Fruit fly (Drosophila melanogaster): ENCODE data around the gene CG42507.

CG42507 gene

dm6 chr3L:14790849-14791646 is 33.3 kb upstream of the CG42507 start (continued):
- TF ChIP-seq Ada2b (GFP tag; IDR thresholded peaks at IDR 0.05) (no peak; the same call in 1 of the 2 replicates), usp (GFP tag; optimal IDR thresholded peaks at IDR 0.05) (no peak), Lim3 (GFP tag; IDR thresholded peaks at IDR 0.05) (no peak), crol (GFP tag; IDR thresholded peaks at IDR 0.05) (peak; percentile 67), ranshi (GFP tag; IDR thresholded peaks at IDR 0.05) (no peak), CG4424 (GFP tag; optimal IDR thresholded peaks at IDR 0.05) (no peak), CG14441 (GFP tag; IDR thresholded peaks at IDR 0.05) (peak; percentile 28; the same call in 1 of the 2 replicates), insv (GFP tag; optimal IDR thresholded peaks at IDR 0.05) (no peak), wek (GFP tag; optimal IDR thresholded peaks at IDR 0.05) (no peak), CG11093 (GFP tag; IDR thresholded peaks at IDR 0.05) (no peak), ftz-f1 (GFP tag; optimal IDR thresholded peaks at IDR 0.05) (no peak), CG14050 (GFP tag; IDR thresholded peaks at IDR 0.05) (no peak), Bteb2 (GFP tag; optimal IDR thresholded peaks at IDR 0.05) (no peak), hkb (optimal IDR thresholded peaks at IDR 0.05) (no peak), hkb (GFP tag; IDR thresholded peaks at IDR 0.05) (no peak), ap (GFP tag; IDR thresholded peaks at IDR 0.05) (no peak), al (GFP tag; IDR thresholded peaks at IDR 0.05) (0 out of 2 replicates have a peak, but pooled peaks have one; percentile 8), Xrp1 (GFP tag; IDR thresholded peaks at IDR 0.05) (peak; percentile 25; the same call in 1 of the 2 replicates), Ptx1 (GFP tag; IDR thresholded peaks at IDR 0.05) (0 out of 2 replicates have a peak, but pooled peaks have one; percentile 17), grn (GFP tag; optimal IDR thresholded peaks at IDR 0.05) (no peak), tgo (GFP tag; IDR thresholded peaks at IDR 0.05) (peak; percentile 32; the same call in 1 of the 3 replicates), Hey (tag; optimal IDR thresholded peaks at IDR 0.05) (no peak), CG13287 (GFP tag; IDR thresholded peaks at IDR 0.05; ENCODE audit: partially characterized antibody) (no peak), CG11085 (GFP tag; IDR thresholded peaks at IDR 0.05) (no peak), croc (GFP tag; conservative IDR thresholded peaks at IDR 0.05) (no peak), stc (GFP tag; IDR thresholded peaks at IDR 0.05) (peak; percentile 48; the same call in 1 of the 2 replicates), sens (GFP tag) (no peak), CG11695 (GFP tag; IDR thresholded peaks at IDR 0.05) (0 out of 3 replicates have a peak, but pooled peaks have one; percentile 14), CG4404 (GFP tag; IDR thresholded peaks at IDR 0.05) (no peak), CG14667 (GFP tag; IDR thresholded peaks at IDR 0.05) (no peak), chif (GFP tag; optimal IDR thresholded peaks at IDR 0.05) (peak in 1 of 2 experiments; percentile 10), trh (GFP tag; optimal IDR thresholded peaks at IDR 0.05) (no peak), mirr (GFP tag; optimal IDR thresholded peaks at IDR 0.05) (no peak), ems (GFP tag; optimal IDR thresholded peaks at IDR 0.05) (no peak), CG2875 (GFP tag; optimal IDR thresholded peaks at IDR 0.05) (no peak), NC2α (GFP tag; optimal IDR thresholded peaks at IDR 0.05) (no peak), CG32772 (GFP tag; IDR thresholded peaks at IDR 0.05) (no peak), schlank (tag; optimal IDR thresholded peaks at IDR 0.05) (no peak)

DNA sequence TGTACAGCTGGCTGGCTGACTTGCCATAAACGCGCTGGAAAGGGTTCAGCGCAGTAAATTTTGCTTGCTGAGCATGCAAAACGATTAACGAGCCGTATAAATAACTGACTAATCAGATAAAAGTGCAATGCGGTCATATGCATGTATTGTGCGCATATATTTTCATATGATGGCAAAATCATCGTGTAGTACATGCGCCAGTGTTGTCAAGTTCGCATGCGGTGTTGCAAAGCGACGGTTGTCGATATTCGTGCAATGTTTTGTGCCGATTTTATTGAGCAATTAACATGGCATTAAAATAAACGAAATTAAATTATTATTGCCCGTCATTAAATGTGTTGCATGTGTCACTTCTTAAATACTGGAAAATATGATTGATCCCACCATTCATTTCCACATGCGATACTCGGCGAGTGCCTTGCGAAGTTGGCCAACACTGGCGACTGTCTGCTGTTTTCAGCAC is 32.4 kb upstream of the CG42507 start:
- TF ChIP-seq Spps (tag; optimal IDR thresholded peaks at IDR 0.05) (peak; percentile 10), CG2120 (GFP tag; optimal IDR thresholded peaks at IDR 0.05) (peak; percentile 91), oc (tag; optimal IDR thresholded peaks at IDR 0.05) (no peak), ap (GFP tag; IDR thresholded peaks at IDR 0.05) (peak; percentile 51; the same call in 1 of the 2 replicates), eyg (GFP tag; optimal IDR thresholded peaks at IDR 0.05) (peak; percentile 80), Fer3 (tag; optimal IDR thresholded peaks at IDR 0.05) (peak; percentile 74), HLHmδ (GFP tag; optimal IDR thresholded peaks at IDR 0.05) (no peak), crc (GFP tag; optimal IDR thresholded peaks at IDR 0.05) (peak; percentile 72), CG4328 (GFP tag; optimal IDR thresholded peaks at IDR 0.05) (peak; percentile 28), CTCF (GFP tag; optimal IDR thresholded peaks at IDR 0.05) (peak; percentile 12), CG11456 (GFP tag; IDR thresholded peaks at IDR 0.05) (peak; percentile 76), CG18599 (GFP tag; optimal IDR thresholded peaks at IDR 0.05) (peak; percentile 79), CG15696 (tag; optimal IDR thresholded peaks at IDR 0.05) (peak; percentile 36), sens (GFP tag) (peak; percentile 98), MBD-R2 (GFP tag; IDR thresholded peaks at IDR 0.05) (peak; percentile 77), Ssrp (tag; optimal IDR thresholded peaks at IDR 0.05) (peak; percentile 37), CG12769 (tag; optimal IDR thresholded peaks at IDR 0.05) (no peak)
